Fruit fly (Drosophila melanogaster): Measurements from ENCODE around the gene CG43740.

The CG43740 gene

dm6 chrX:10365748-10366415, 32.4 kb downstream of the CG43740 start (continued):
- TF ChIP-seq Nf-YB (GFP tag; optimal IDR thresholded peaks at IDR 0.05) = no peak
- no peak for TF ChIP-seq CG31365 (tag; optimal IDR thresholded peaks at IDR 0.05)
- TF ChIP-seq abd-A (tag; optimal IDR thresholded peaks at IDR 0.05) = peak; percentile 11
- TF ChIP-seq CG2202 (tag; optimal IDR thresholded peaks at IDR 0.05) = no peak
- no peak for TF ChIP-seq emc (GFP tag; optimal IDR thresholded peaks at IDR 0.05)
- peak; percentile 62 for TF ChIP-seq YL-1 (GFP tag; optimal IDR thresholded peaks at IDR 0.05)
- TF ChIP-seq CG15479 (GFP tag; optimal IDR thresholded peaks at IDR 0.05) = peak; percentile 41
- peak; percentile 91 for TF ChIP-seq CG34224 (GFP tag; IDR thresholded peaks at IDR 0.05; ENCODE audit: partially characterized antibody)
- no peak for TF ChIP-seq Nf-YA (GFP tag; IDR thresholded peaks at IDR 0.05)
- peak; percentile 95 for TF ChIP-seq CG14860 (GFP tag; IDR thresholded peaks at IDR 0.05; ENCODE audit: partially characterized antibody)
- no peak for TF ChIP-seq eyg (GFP tag; optimal IDR thresholded peaks at IDR 0.05)
- no peak for TF ChIP-seq Ets65A (GFP tag)
- TF ChIP-seq da (GFP tag; optimal IDR thresholded peaks at IDR 0.05) = no peak
- TF ChIP-seq CG4707 (GFP tag; optimal IDR thresholded peaks at IDR 0.05) = no peak
- peak; percentile 46 for TF ChIP-seq Nf-YC (tag; optimal IDR thresholded peaks at IDR 0.05)
- no peak for TF ChIP-seq zen (tag; optimal IDR thresholded peaks at IDR 0.05)
- TF ChIP-seq Chrac-16 (GFP tag; optimal IDR thresholded peaks at IDR 0.05) = no peak
- no peak for TF ChIP-seq dati (GFP tag; IDR thresholded peaks at IDR 0.05)
- no peak for TF ChIP-seq trh (GFP tag; optimal IDR thresholded peaks at IDR 0.05)
- peak; percentile 31 for TF ChIP-seq mirr (GFP tag; optimal IDR thresholded peaks at IDR 0.05)
- TF ChIP-seq dm (GFP tag; optimal IDR thresholded peaks at IDR 0.05) = no peak
- TF ChIP-seq toy (GFP tag; IDR thresholded peaks at IDR 0.05) = no peak
- no peak for TF ChIP-seq H2.0 (GFP tag; IDR thresholded peaks at IDR 0.05)
- no peak for TF ChIP-seq CG17359 (tag; optimal IDR thresholded peaks at IDR 0.05)
- no peak for TF ChIP-seq lmd (GFP tag; IDR thresholded peaks at IDR 0.05)
- TF ChIP-seq oc (tag; optimal IDR thresholded peaks at IDR 0.05) = peak; percentile 56
- no peak for TF ChIP-seq Max (GFP tag; optimal IDR thresholded peaks at IDR 0.05)
- no peak for TF ChIP-seq luna (GFP tag; optimal IDR thresholded peaks at IDR 0.05)
- peak; percentile 97 for TF ChIP-seq CG11560 (tag; IDR thresholded peaks at IDR 0.05)
- TF ChIP-seq CG11456 (GFP tag; IDR thresholded peaks at IDR 0.05) = no peak
- TF ChIP-seq CG15696 (tag; optimal IDR thresholded peaks at IDR 0.05) = peak; percentile 58
- TF ChIP-seq CG5245 (GFP tag; optimal IDR thresholded peaks at IDR 0.05) = no peak
- TF ChIP-seq ato (GFP tag; IDR thresholded peaks at IDR 0.05; ENCODE audit: partially characterized antibody) = peak; percentile 97
- TF ChIP-seq usp (GFP tag; optimal IDR thresholded peaks at IDR 0.05) = no peak
- TF ChIP-seq CG1792 (GFP tag; optimal IDR thresholded peaks at IDR 0.05) = no peak
- TF ChIP-seq CG6683 (GFP tag; optimal IDR thresholded peaks at IDR 0.05) = no peak
- TF ChIP-seq twi (tag; optimal IDR thresholded peaks at IDR 0.05) = no peak
- TF ChIP-seq chif (GFP tag; optimal IDR thresholded peaks at IDR 0.05) = no peak
- no peak for TF ChIP-seq ash1 (GFP tag; optimal IDR thresholded peaks at IDR 0.05)
- TF ChIP-seq yki (optimal IDR thresholded peaks at IDR 0.05) = no peak
- no peak for TF ChIP-seq ttk (GFP tag; IDR thresholded peaks at IDR 0.05)
- TF ChIP-seq CG13624 (GFP tag; optimal IDR thresholded peaks at IDR 0.05) = peak; percentile 68
- TF ChIP-seq CG1529 (GFP tag; optimal IDR thresholded peaks at IDR 0.05) = no peak
- no peak for TF ChIP-seq Awh (GFP tag; IDR thresholded peaks at IDR 0.05)
- TF ChIP-seq Gug (GFP tag; IDR thresholded peaks at IDR 0.05) = no peak
- TF ChIP-seq CG13775 (GFP tag; optimal IDR thresholded peaks at IDR 0.05) = no peak
- TF ChIP-seq CG12071 (GFP tag; optimal IDR thresholded peaks at IDR 0.05) = no peak
- peak in 1 of 2 experiments; percentile 2 for TF ChIP-seq Pdp1 (GFP tag; optimal IDR thresholded peaks at IDR 0.05)
- peak in 1 of 2 experiments; percentile 22 for TF ChIP-seq Trl (optimal IDR thresholded peaks at IDR 0.05)
- peak; percentile 40 for TF ChIP-seq Trl (GFP tag; optimal IDR thresholded peaks at IDR 0.05)
- no peak for TF ChIP-seq seq (GFP tag; IDR thresholded peaks at IDR 0.05)
- TF ChIP-seq lilli (GFP tag; optimal IDR thresholded peaks at IDR 0.05) = peak; percentile 13

Measured in whole organism, embryonic.